Worm (Caenorhabditis elegans) whole organism, mixed stage, embryonic: Measurements from ENCODE around the gene btb-19.

ENCODE experiments used
- ceh-43 ChIP-seq: fragments of 200-800 bp; sonication (Bioruptor generic); optimal IDR thresholded peaks from 2 replicates; lab custom pipeline; 2018; ENCODE audit warnings: mild to moderate bottlenecking, missing genetic modification characterization, moderate library complexity, missing compliant biosample characterization
- elt-3 ChIP-seq: fragments of 150-350 bp; optimal IDR thresholded peaks from 2 replicates; lab custom pipeline; 2014; ENCODE audit warnings: missing biosample characterization, missing genetic modification characterization
- nhr-12 ChIP-seq: fragments of 150-350 bp; optimal IDR thresholded peaks from 2 replicates; lab custom pipeline; 2014; ENCODE audit warnings: missing biosample characterization, missing genetic modification characterization
- nhr-28 ChIP-seq: fragments of 150-350 bp; optimal IDR thresholded peaks from 2 replicates; lab custom pipeline; 2014; ENCODE audit warnings: missing biosample characterization, missing genetic modification characterization
- pha-4 ChIP-seq: fragments of 150-350 bp; optimal IDR thresholded peaks from 2 replicates; lab custom pipeline; 2018; ENCODE audit warnings: missing biosample characterization, missing genetic modification reagents, missing genetic modification characterization
- unc-39 ChIP-seq: fragments of 150-350 bp; optimal IDR thresholded peaks from 2 replicates; lab custom pipeline; 2014; ENCODE audit warnings: missing biosample characterization, missing genetic modification characterization
- unc-62 ChIP-seq: fragments of 150-350 bp; optimal IDR thresholded peaks from 2 replicates; lab custom pipeline; 2014; ENCODE audit warnings: missing biosample characterization, missing genetic modification reagents, missing genetic modification characterization
- ztf-11 ChIP-seq: fragments of 150-350 bp; optimal IDR thresholded peaks from 2 replicates; lab custom pipeline; 2014; ENCODE audit warnings: missing biosample characterization, missing genetic modification characterization

ce11 chrII:14497848-14498247 is 24.1 kb downstream of the btb-19 start, which contains the start of gene dhs-8:
- TF ChIP-seq nhr-12 (tag; lab: Kevin White, UChicago) (peak; percentile 25), ceh-43 (GFP tag; lab: Kevin White, UChicago) (no peak), ztf-11 (tag; lab: Kevin White, UChicago) (no peak), pha-4 (no peak), unc-62 (GFP tag; lab: Kevin White, UChicago) (no peak), nhr-28 (tag; lab: Kevin White, UChicago) (peak; percentile 12), elt-3 (tag; lab: Kevin White, UChicago) (no peak), unc-39 (tag; lab: Kevin White, UChicago) (no peak)
